Worm (Caenorhabditis elegans) whole organism, L2 larva: ENCODE data around the gene C06G3.8.
A peak's percentile ranks its signal among the peaks of the same experiment; 100 is the strongest.

ENCODE experiments used
- C34F6.9 ChIP-seq: fragments of 150-350 bp; optimal IDR thresholded peaks from 2 replicates; lab custom pipeline; 2014; ENCODE audit warnings: missing biosample characterization, missing genetic modification characterization
- F13H6.1 ChIP-seq: sonication (generic microtip); optimal IDR thresholded peaks from 2 replicates; lab custom pipeline; 2016; ENCODE audit warnings: missing genetic modification characterization, missing compliant biosample characterization
- R02D3.7 ChIP-seq: fragments of 150-350 bp; optimal IDR thresholded peaks from 2 replicates; lab custom pipeline; 2014; ENCODE audit warnings: missing biosample characterization, missing genetic modification characterization
- alr-1 ChIP-seq: fragments of 150-350 bp; optimal IDR thresholded peaks from 2 replicates; lab custom pipeline; 2014; ENCODE audit warnings: missing biosample characterization, missing genetic modification characterization
- aly-2 ChIP-seq: fragments of 150-350 bp; optimal IDR thresholded peaks from 2 replicates; lab custom pipeline; 2014; ENCODE audit warnings: missing biosample characterization, missing genetic modification characterization
- ceh-16 ChIP-seq: fragments of 150-350 bp; optimal IDR thresholded peaks from 2 replicates; lab custom pipeline; 2014; ENCODE audit warnings: missing biosample characterization, missing genetic modification characterization
- crh-2 ChIP-seq: sonication (generic microtip); optimal IDR thresholded peaks from 2 replicates; lab custom pipeline; 2017; ENCODE audit warnings: missing biosample characterization, missing genetic modification characterization
- elt-1 ChIP-seq: fragments of 150-350 bp; optimal IDR thresholded peaks from 2 replicates; lab custom pipeline; 2014; ENCODE audit warnings: missing biosample characterization, missing genetic modification characterization
- elt-3 ChIP-seq: sonication (generic microtip); optimal IDR thresholded peaks from 2 replicates; lab custom pipeline; 2017; ENCODE audit warnings: missing biosample characterization, missing genetic modification characterization
- fos-1 ChIP-seq: fragments of 150-350 bp; optimal IDR thresholded peaks from 2 replicates; lab custom pipeline; 2014; ENCODE audit warnings: missing biosample characterization, missing genetic modification characterization
- gmeb-1 ChIP-seq: fragments of 150-350 bp; optimal IDR thresholded peaks from 2 replicates; lab custom pipeline; 2014; ENCODE audit warnings: missing biosample characterization, missing genetic modification characterization
- lin-11 ChIP-seq: fragments of 150-350 bp; sonication (generic microtip); optimal IDR thresholded peaks from 2 replicates; lab custom pipeline; 2014; ENCODE audit warnings: missing biosample characterization, missing genetic modification characterization, inconsistent platforms, mixed read lengths
- lin-13 ChIP-seq: fragments of 150-350 bp; optimal IDR thresholded peaks from 2 replicates; lab custom pipeline; 2014; ENCODE audit warnings: missing biosample characterization, missing genetic modification reagents, missing genetic modification characterization
- lin-39 ChIP-seq: fragments of 150-350 bp; optimal IDR thresholded peaks from 2 replicates; lab custom pipeline; 2014; ENCODE audit warnings: missing biosample characterization, missing genetic modification reagents, missing genetic modification characterization
- lsy-2 ChIP-seq, 2 experiments: fragments of 150-350 bp in 1 of 2; sonication (generic microtip) in 1 of 2; optimal IDR thresholded peaks; 2 replicates each; lab custom pipeline; 2014 to 2017; ENCODE audit warnings: missing biosample characterization in 2 of 2, missing genetic modification characterization in 2 of 2
- mdl-1 ChIP-seq, 2 experiments: fragments of 150-350 bp in 1 of 2; sonication (generic microtip) in 1 of 2; optimal IDR thresholded peaks; 2 replicates each; lab custom pipeline; 2017; ENCODE audit warnings: missing biosample characterization in 2 of 2, missing genetic modification characterization in 2 of 2
- nhr-10 ChIP-seq: sonication (generic microtip); optimal IDR thresholded peaks from 2 replicates; lab custom pipeline; 2017; ENCODE audit warnings: missing biosample characterization, missing genetic modification characterization
- nhr-11 ChIP-seq: fragments of 150-350 bp; optimal IDR thresholded peaks from 2 replicates; lab custom pipeline; 2014; ENCODE audit warnings: missing biosample characterization, missing genetic modification characterization
- nhr-12 ChIP-seq: fragments of 150-350 bp; optimal IDR thresholded peaks from 2 replicates; lab custom pipeline; 2014; ENCODE audit warnings: missing biosample characterization, missing genetic modification characterization
- nhr-129 ChIP-seq: fragments of 150-350 bp; optimal IDR thresholded peaks from 2 replicates; lab custom pipeline; 2014; ENCODE audit warnings: missing biosample characterization, missing genetic modification characterization
- nhr-21 ChIP-seq: fragments of 150-350 bp; optimal IDR thresholded peaks from 2 replicates; lab custom pipeline; 2014; ENCODE audit warnings: missing biosample characterization, missing genetic modification characterization
- sem-4 ChIP-seq: fragments of 150-350 bp; optimal IDR thresholded peaks from 2 replicates; lab custom pipeline; 2014; ENCODE audit warnings: missing biosample characterization, missing genetic modification reagents, missing genetic modification characterization
- skn-1 ChIP-seq: sonication (generic microtip); optimal IDR thresholded peaks from 2 replicates; lab custom pipeline; 2017; ENCODE audit warnings: missing biosample characterization, missing genetic modification characterization
- sma-9 ChIP-seq, 2 experiments: fragments of 150-350 bp in 1 of 2; sonication (generic microtip) in 1 of 2; optimal IDR thresholded peaks; 2 replicates each; lab custom pipeline; 2014 to 2016; ENCODE audit warnings: missing genetic modification characterization in 2 of 2, mild to moderate bottlenecking in 1 of 2, missing biosample characterization in 1 of 2, missing compliant biosample characterization in 1 of 2, missing genetic modification reagents in 1 of 2, moderate library complexity in 1 of 2
- unc-55 ChIP-seq: fragments of 150-350 bp; sonication (generic microtip); optimal IDR thresholded peaks from 3 replicates; lab custom pipeline; 2014; ENCODE audit warnings: missing biosample characterization, missing genetic modification reagents, missing genetic modification characterization
- unc-62 ChIP-seq: fragments of 150-350 bp; optimal IDR thresholded peaks from 2 replicates; lab custom pipeline; 2014; ENCODE audit warnings: missing biosample characterization, missing genetic modification reagents, missing genetic modification characterization
- zag-1 ChIP-seq: fragments of 150-350 bp; optimal IDR thresholded peaks from 2 replicates; lab custom pipeline; 2014; ENCODE audit warnings: missing biosample characterization, missing genetic modification characterization
- ztf-11 ChIP-seq: sonication (generic microtip); optimal IDR thresholded peaks from 2 replicates; lab custom pipeline; 2017; ENCODE audit warnings: missing biosample characterization, missing genetic modification characterization

Gene C06G3.8

ce11 chrIV:7039476-7040261 lies 7.3 kb upstream of the C06G3.8 start, which contains the start of the genes cogc-2 and klp-18 (continued):
- TF ChIP-seq sem-4 (tag; lab: Kevin White, UChicago): peak; percentile 76
- TF ChIP-seq, all 48 proteins: peak for 25

- TF ChIP-seq nhr-11 (tag; lab: Kevin White, UChicago) (no peak), elt-3 (tag; lab: Kevin White, UChicago) (no peak), lin-39 (no peak), R02D3.7 (tag; lab: Kevin White, UChicago) (no peak), ceh-16 (tag; lab: Kevin White, UChicago) (no peak), alr-1 (no peak), gmeb-1 (tag; lab: Kevin White, UChicago) (no peak), elt-1 (no peak), F13H6.1 (no peak), nhr-12 (no peak), nhr-21 (no peak), lin-11 (no peak), mdl-1 (tag; optimal IDR thresholded peaks at IDR 0.05; lab: Kevin White, UChicago) (no peak), aly-2 (tag; lab: Kevin White, UChicago) (no peak)
Measured at ce11 chrIV:7036790-7037189, 4.4 kb upstream of the C06G3.8 start, which contains the start of gene ufl-1. TSS of gene ufl-1 (minus strand) at chrIV:7036859.

DNA sequence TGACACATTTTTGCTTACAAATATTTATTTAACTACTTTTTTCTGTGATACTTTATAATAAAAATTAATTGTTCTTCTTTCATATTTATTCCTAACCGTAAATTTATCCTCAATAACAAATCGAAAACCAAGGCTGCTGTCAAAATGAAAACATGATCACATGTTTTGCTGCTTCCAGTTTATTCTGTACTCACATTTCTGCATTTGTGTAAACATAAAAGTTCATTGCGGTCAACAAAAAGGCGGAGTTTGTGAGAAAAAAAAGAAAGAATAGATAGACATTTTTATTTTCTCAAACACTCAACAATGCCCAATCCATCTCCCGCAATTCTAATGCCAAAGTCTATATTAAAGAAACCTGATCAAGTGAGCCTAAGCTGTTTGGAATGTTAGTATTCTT lies 3.5 kb upstream of the C06G3.8 start, which contains the start of gene C06G3.3:
C06G3.3 (plus strand) TSS at position 301 of the 400 bp plus-strand sequence.
- TF ChIP-seq nhr-10 (tag; lab: Kevin White, UChicago) (no peak), nhr-129 (tag; lab: Kevin White, UChicago) (peak; percentile 3)

- no peak for TF ChIP-seq nhr-10 (tag; lab: Kevin White, UChicago)
- TF ChIP-seq unc-55 (GFP tag; lab: Kevin White, UChicago): peak; percentile 31
Measured at ce11 chrIV:7031019-7031418, 1.3 kb downstream of the C06G3.8 start.

DNA sequence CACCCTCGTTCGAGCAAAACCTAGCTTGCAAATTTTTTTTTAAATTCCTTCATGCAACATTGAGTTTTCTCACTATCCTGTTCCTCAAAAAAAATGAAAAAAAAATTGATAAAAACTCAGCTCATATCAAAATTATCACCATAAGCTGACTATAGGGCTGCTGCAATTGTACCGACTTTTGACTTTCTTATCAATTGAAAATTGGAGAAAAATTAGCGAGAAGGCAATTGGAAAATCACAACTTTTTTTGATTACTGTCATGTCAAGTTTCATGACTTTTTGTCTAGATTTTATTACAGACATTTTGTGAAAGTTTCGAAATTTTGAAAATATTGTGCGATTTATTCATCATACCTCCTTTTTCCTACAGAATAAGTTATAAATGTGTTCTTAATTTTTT lies 6.5 kb downstream of the C06G3.8 start:
- TF ChIP-seq mdl-1 (tag; optimal IDR thresholded peaks at IDR 0.05; lab: Kevin White, UChicago) (no peak), skn-1 (no peak), zag-1 (tag; lab: Kevin White, UChicago) (no peak), unc-62 (GFP tag; lab: Kevin White, UChicago) (no peak), crh-2 (tag; lab: Kevin White, UChicago) (peak; percentile 17), lin-13 (GFP tag; lab: Kevin White, UChicago) (no peak), C34F6.9 (tag; lab: Kevin White, UChicago) (no peak), alr-1 (no peak), sem-4 (tag; lab: Kevin White, UChicago) (no peak), lsy-2 (tag; optimal IDR thresholded peaks at IDR 0.05; lab: Kevin White, UChicago) (no peak), nhr-10 (tag; lab: Kevin White, UChicago) (no peak), sma-9 (GFP tag; optimal IDR thresholded peaks at IDR 0.05; lab: Kevin White, UChicago) (peak; percentile 7), sma-9 (tag; optimal IDR thresholded peaks at IDR 0.05; lab: Kevin White, UChicago) (no peak), fos-1 (tag; lab: Kevin White, UChicago) (peak; percentile 91)

DNA sequence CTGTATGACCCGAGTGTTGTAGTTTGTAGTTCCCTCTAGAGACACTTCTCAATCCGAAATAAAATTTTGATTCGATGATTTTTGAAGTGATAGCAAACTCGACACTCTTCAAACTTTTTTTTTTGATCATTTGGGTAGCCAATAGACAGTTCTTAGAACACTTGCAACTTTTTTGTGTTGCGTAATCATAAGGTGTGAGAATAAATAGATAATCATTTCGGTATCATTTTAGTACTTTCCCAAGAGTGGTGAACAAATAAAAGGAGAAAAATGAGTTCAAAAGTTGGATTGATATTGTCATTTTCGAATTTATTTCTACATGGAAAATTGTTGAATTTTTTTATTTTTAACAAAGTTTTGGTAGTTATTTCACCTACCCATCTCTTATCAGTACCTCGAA lies 7.5 kb downstream of the C06G3.8 start:
- TF ChIP-seq mdl-1 (tag; optimal IDR thresholded peaks at IDR 0.05; lab: Kevin White, UChicago) (no peak), lin-13 (GFP tag; lab: Kevin White, UChicago) (no peak), fos-1 (tag; lab: Kevin White, UChicago) (peak; percentile 49), ztf-11 (tag; lab: Kevin White, UChicago) (no peak), unc-55 (GFP tag; lab: Kevin White, UChicago) (no peak), C34F6.9 (tag; lab: Kevin White, UChicago) (no peak), aly-2 (tag; lab: Kevin White, UChicago) (no peak), F13H6.1 (no peak), alr-1 (no peak)

ce11 chrIV:7023858-7024257 lies 8.5 kb downstream of the C06G3.8 start, which contains the start of gene adah-1:
TSS of gene adah-1 (plus strand) at chrIV:7024211.
- peak; percentile 37 for TF ChIP-seq fos-1 (tag; lab: Kevin White, UChicago)
- TF ChIP-seq nhr-129 (tag; lab: Kevin White, UChicago): peak; percentile 57
- peak; percentile 4 for TF ChIP-seq C34F6.9 (tag; lab: Kevin White, UChicago)
- TF ChIP-seq unc-55 (GFP tag; lab: Kevin White, UChicago): no peak
